Worm (Caenorhabditis elegans): ENCODE measurements around the gene srlf-26.

Gene srlf-26

ce11 chrIV:13703828-13704425 is 25.2 kb downstream of the srlf-26 start, which contains the start of gene tlp-1:
TSS of gene tlp-1 (minus strand) at chrIV:13704082.
- TF ChIP-seq sem-2 (GFP tag; optimal IDR thresholded peaks at IDR 0.05): no peak
- TF ChIP-seq tbx-8 (GFP tag; optimal IDR thresholded peaks at IDR 0.05): peak; percentile 18
- no peak for TF ChIP-seq zip-8 (tag; optimal IDR thresholded peaks at IDR 0.05)
- TF ChIP-seq unc-62 (GFP tag; optimal IDR thresholded peaks at IDR 0.05): peak; percentile 100
- TF ChIP-seq unc-120 (tag; optimal IDR thresholded peaks at IDR 0.05; ENCODE audit: poor library complexity, severe bottlenecking): peak; percentile 42
- TF ChIP-seq mab-5 (tag; optimal IDR thresholded peaks at IDR 0.05): peak; percentile 36
- TF ChIP-seq M03D4.4 (tag; optimal IDR thresholded peaks at IDR 0.05): no peak
- TF ChIP-seq pha-4 (tag; optimal IDR thresholded peaks at IDR 0.05): no peak
- TF ChIP-seq sptf-1 (tag; optimal IDR thresholded peaks at IDR 0.05): no peak
- peak; percentile 88 for TF ChIP-seq elt-1 (tag; optimal IDR thresholded peaks at IDR 0.05; ENCODE audit: borderline replicate concordance, insufficient read depth)
- peak; percentile 72 for TF ChIP-seq hlh-1 (tag; optimal IDR thresholded peaks at IDR 0.05)
- no peak for TF ChIP-seq flh-1 (GFP tag; optimal IDR thresholded peaks at IDR 0.05)
- peak; percentile 89 for TF ChIP-seq nhr-2 (tag; optimal IDR thresholded peaks at IDR 0.05)
- no peak for TF ChIP-seq drap-1 (GFP tag; optimal IDR thresholded peaks at IDR 0.05)
- no peak for TF ChIP-seq lin-13 (tag; optimal IDR thresholded peaks at IDR 0.05)
- TF ChIP-seq ztf-11 (tag; optimal IDR thresholded peaks at IDR 0.05): no peak

ce11 chrIV:13707894-13708293 is 29.1 kb downstream of the srlf-26 start:
- TF ChIP-seq pha-4 (tag; optimal IDR thresholded peaks at IDR 0.05) (no peak), nhr-2 (tag; optimal IDR thresholded peaks at IDR 0.05) (peak; percentile 36), unc-62 (GFP tag; optimal IDR thresholded peaks at IDR 0.05) (peak; percentile 65), ceh-83 (GFP tag; optimal IDR thresholded peaks at IDR 0.05) (no peak)

- TF ChIP-seq zip-8 (tag; optimal IDR thresholded peaks at IDR 0.05) (no peak), mls-2 (tag; optimal IDR thresholded peaks at IDR 0.05) (no peak), lsy-2 (tag; optimal IDR thresholded peaks at IDR 0.05) (no peak), lin-32 (GFP tag; optimal IDR thresholded peaks at IDR 0.05) (no peak), drap-1 (GFP tag; optimal IDR thresholded peaks at IDR 0.05) (no peak), ztf-11 (tag; optimal IDR thresholded peaks at IDR 0.05) (no peak), elt-3 (tag; optimal IDR thresholded peaks at IDR 0.05) (no peak), unc-120 (tag; optimal IDR thresholded peaks at IDR 0.05; ENCODE audit: poor library complexity, severe bottlenecking) (no peak), cnd-1 (tag; optimal IDR thresholded peaks at IDR 0.05) (no peak), pha-4 (tag; optimal IDR thresholded peaks at IDR 0.05) (no peak), mab-5 (tag; optimal IDR thresholded peaks at IDR 0.05) (no peak), sem-2 (GFP tag; optimal IDR thresholded peaks at IDR 0.05) (no peak), mep-1 (tag; optimal IDR thresholded peaks at IDR 0.05) (no peak), nhr-237 (tag; optimal IDR thresholded peaks at IDR 0.05) (no peak), unc-39 (tag; optimal IDR thresholded peaks at IDR 0.05) (no peak), unc-62 (GFP tag; optimal IDR thresholded peaks at IDR 0.05) (no peak)
Observed at ce11 chrIV:13709069-13709640, 30.4 kb downstream of the srlf-26 start.

- TF ChIP-seq unc-62 (GFP tag; optimal IDR thresholded peaks at IDR 0.05) (peak; percentile 92), mls-2 (tag; optimal IDR thresholded peaks at IDR 0.05) (no peak), nhr-237 (tag; optimal IDR thresholded peaks at IDR 0.05) (no peak), blmp-1 (tag; optimal IDR thresholded peaks at IDR 0.05) (no peak), hlh-1 (tag; optimal IDR thresholded peaks at IDR 0.05) (peak; percentile 47), nhr-12 (tag; optimal IDR thresholded peaks at IDR 0.05) (no peak)
Observed at ce11 chrIV:13710367-13710766, 31.6 kb downstream of the srlf-26 start.

ce11 chrIV:13716279-13716678 is 37.5 kb downstream of the srlf-26 start, which contains the start of gene C47A4.1:
TSS of gene C47A4.1 (minus strand) at chrIV:13716379.
- TF ChIP-seq ceh-83 (GFP tag; optimal IDR thresholded peaks at IDR 0.05) (no peak), sem-2 (GFP tag; optimal IDR thresholded peaks at IDR 0.05) (no peak), elt-3 (tag; optimal IDR thresholded peaks at IDR 0.05) (no peak), flh-1 (GFP tag; optimal IDR thresholded peaks at IDR 0.05) (no peak), ztf-11 (tag; optimal IDR thresholded peaks at IDR 0.05) (no peak), nhr-12 (tag; optimal IDR thresholded peaks at IDR 0.05) (no peak), snpc-4 (tag; optimal IDR thresholded peaks at IDR 0.05) (no peak), bed-3 (GFP tag; optimal IDR thresholded peaks at IDR 0.05) (no peak)
